Fruit fly (Drosophila melanogaster) whole organism, adult: Measurements from ENCODE around the gene eIF1A.

Experiments used
- CG11617 ChIP-seq: fragments of 200-800 bp; sonication (Bioruptor generic); optimal IDR thresholded peaks from 2 replicates; lab custom pipeline; 2017; ENCODE audit warnings: mild to moderate bottlenecking, missing biosample characterization, missing genetic modification reagents, missing genetic modification characterization
- CG12768 ChIP-seq: fragments of 200-800 bp; sonication (Bioruptor generic); optimal IDR thresholded peaks from 2 replicates; lab custom pipeline; 2017; ENCODE audit warnings: missing biosample characterization, missing genetic modification characterization, mild to moderate bottlenecking, moderate library complexity, missing genetic modification reagents
- CG14711 ChIP-seq: fragments of 200-800 bp; sonication (Bioruptor generic); optimal IDR thresholded peaks from 2 replicates; lab custom pipeline; 2018; ENCODE audit warnings: missing biosample characterization, mild to moderate bottlenecking, missing genetic modification characterization, moderate library complexity
- CG1620 ChIP-seq: fragments of 200-800 bp; sonication (Bioruptor generic); optimal IDR thresholded peaks from 2 replicates; lab custom pipeline; 2016; ENCODE audit warnings: missing biosample characterization, missing genetic modification characterization
- CG33017 ChIP-seq: fragments of 200-800 bp; sonication (Bioruptor generic); optimal IDR thresholded peaks from 2 replicates; lab custom pipeline; 2018; ENCODE audit warnings: missing biosample characterization, mild to moderate bottlenecking, missing genetic modification characterization, moderate library complexity
- CG5204 ChIP-seq: fragments of 200-800 bp; sonication (Bioruptor generic); optimal IDR thresholded peaks from 2 replicates; lab custom pipeline; 2016; ENCODE audit warnings: missing biosample characterization, missing genetic modification characterization
- CG7045 ChIP-seq: fragments of 200-800 bp; sonication (Bioruptor generic); optimal IDR thresholded peaks from 2 replicates; lab custom pipeline; 2017; ENCODE audit warnings: missing biosample characterization, mild to moderate bottlenecking, missing genetic modification characterization
- CG7101 ChIP-seq: fragments of 200-800 bp; sonication (Bioruptor generic); optimal IDR thresholded peaks from 2 replicates; lab custom pipeline; 2018; ENCODE audit warnings: missing biosample characterization, mild to moderate bottlenecking, missing genetic modification characterization, moderate library complexity
- Clk ChIP-seq: fragments of 200-800 bp; sonication (Bioruptor generic); optimal IDR thresholded peaks from 2 replicates; lab custom pipeline; 2017; ENCODE audit warnings: missing biosample characterization, missing genetic modification characterization
- Crg-1 ChIP-seq: fragments of 200-800 bp; sonication (Bioruptor generic); optimal IDR thresholded peaks from 2 replicates; lab custom pipeline; 2016; ENCODE audit warnings: missing biosample characterization, missing genetic modification characterization
- Hr96 ChIP-seq: fragments of 200-800 bp; sonication (Bioruptor generic); optimal IDR thresholded peaks from 2 replicates; lab custom pipeline; 2016; ENCODE audit warnings: missing biosample characterization, missing genetic modification characterization
- Mnt ChIP-seq: fragments of 200-800 bp; sonication (Bioruptor generic); optimal IDR thresholded peaks from 2 replicates; lab custom pipeline; 2016; ENCODE audit warnings: missing biosample characterization, mild to moderate bottlenecking, missing genetic modification characterization
- bab1 ChIP-seq: fragments of 200-800 bp; sonication (Bioruptor generic); optimal IDR thresholded peaks from 3 replicates; lab custom pipeline; 2019; ENCODE audit warnings: missing biosample characterization, mild to moderate bottlenecking, missing genetic modification characterization, moderate library complexity
- cic ChIP-seq: fragments of 200-800 bp; sonication (Bioruptor generic); optimal IDR thresholded peaks from 2 replicates; lab custom pipeline; 2017; ENCODE audit warnings: missing biosample characterization, mild to moderate bottlenecking, missing genetic modification characterization, moderate library complexity
- cnc ChIP-seq, 2 experiments: fragments of >200 bp; optimal IDR thresholded peaks; 2 replicates each; lab custom pipeline; 2017
- kay ChIP-seq: fragments of 200-800 bp; sonication (Bioruptor generic); peaks from one replicate; lab custom pipeline; 2016; ENCODE audit warnings: missing biosample characterization, missing genetic modification characterization, borderline replicate concordance
- ovo ChIP-seq: fragments of 200-800 bp; sonication (Bioruptor generic); optimal IDR thresholded peaks from 2 replicates; lab custom pipeline; 2016; ENCODE audit warnings: missing biosample characterization, missing genetic modification characterization
- pad ChIP-seq: fragments of 200-800 bp; sonication (Bioruptor generic); optimal IDR thresholded peaks from 3 replicates; lab custom pipeline; 2017; ENCODE audit warnings: missing biosample characterization, missing genetic modification characterization, mild to moderate bottlenecking, moderate library complexity, missing genetic modification reagents
- tj ChIP-seq: fragments of 200-800 bp; sonication (Bioruptor generic); optimal IDR thresholded peaks from 3 replicates; lab custom pipeline; 2017; ENCODE audit warnings: missing biosample characterization, mild to moderate bottlenecking, missing genetic modification characterization, moderate library complexity
- toe ChIP-seq: fragments of 200-800 bp; sonication (Bioruptor generic); optimal IDR thresholded peaks from 2 replicates; lab custom pipeline; 2016; ENCODE audit warnings: missing biosample characterization, missing genetic modification characterization

Gene eIF1A

DNA sequence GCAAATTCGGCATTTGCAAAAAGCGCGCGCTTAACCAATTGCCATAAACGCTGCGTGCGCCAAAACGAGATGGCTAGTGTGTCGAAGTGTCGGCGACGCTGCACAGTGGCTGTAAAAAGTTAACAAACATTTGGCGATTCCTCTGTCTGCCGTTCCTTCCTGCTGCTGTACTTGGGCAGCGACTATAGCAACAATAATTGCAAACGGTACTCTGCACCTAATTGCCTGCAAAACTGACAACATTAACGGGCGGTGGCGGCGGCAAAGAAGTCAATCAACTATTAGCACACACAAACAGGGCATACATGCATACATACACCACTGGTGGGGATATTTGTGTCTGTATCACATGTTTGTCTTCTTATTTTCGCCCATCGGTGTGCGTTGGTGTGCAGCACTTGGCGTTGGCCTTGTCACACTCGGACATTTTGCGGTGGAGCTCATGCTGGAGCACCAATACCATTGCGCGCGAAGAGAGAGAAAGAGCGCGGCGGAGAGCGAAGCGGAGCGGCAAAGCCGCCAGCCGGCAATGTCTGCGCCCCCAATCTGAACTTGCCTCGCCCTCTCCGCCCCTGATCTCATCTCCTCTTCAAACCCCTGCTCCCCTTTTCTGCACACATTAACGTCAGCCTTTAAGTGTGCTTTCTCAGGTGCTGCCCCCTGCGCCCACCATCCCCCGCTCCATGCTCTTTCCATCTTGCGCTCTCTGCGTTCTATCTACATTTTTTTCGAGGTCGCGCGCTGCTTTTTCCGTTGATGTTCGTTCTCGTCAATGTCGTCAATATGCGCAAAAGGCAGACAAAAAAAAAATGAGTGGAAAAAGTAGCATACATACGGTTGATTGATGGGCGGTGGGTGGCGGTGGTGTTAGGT is 30.1 kb upstream of the eIF1A start:
- TF ChIP-seq CG7045 (GFP tag; lab: Kevin White, UChicago) (peak; percentile 36), CG7101 (tag; lab: Kevin White, UChicago) (no peak), CG1620 (GFP tag; lab: Kevin White, UChicago) (peak; percentile 29), Clk (GFP tag; lab: Kevin White, UChicago) (no peak), tj (GFP tag; lab: Kevin White, UChicago) (peak; percentile 75), ovo (GFP tag; lab: Kevin White, UChicago) (no peak), toe (GFP tag; lab: Kevin White, UChicago) (no peak), Mnt (GFP tag; lab: Kevin White, UChicago) (peak; percentile 52), cic (GFP tag; lab: Kevin White, UChicago) (peak; percentile 82), Crg-1 (peak; percentile 53), CG14711 (no peak), cnc (optimal IDR thresholded peaks at IDR 0.05; lab: Kevin White, UChicago) (no peak), CG12768 (peak; percentile 55), CG11617 (peak; percentile 20), bab1 (peak; percentile 6), CG33017 (tag; lab: Kevin White, UChicago) (no peak), CG5204 (GFP tag; lab: Kevin White, UChicago) (no peak), Hr96 (GFP tag; lab: Kevin White, UChicago) (peak; percentile 33), kay (GFP tag; lab: Kevin White, UChicago) (no peak), pad (peak; percentile 82)

DNA sequence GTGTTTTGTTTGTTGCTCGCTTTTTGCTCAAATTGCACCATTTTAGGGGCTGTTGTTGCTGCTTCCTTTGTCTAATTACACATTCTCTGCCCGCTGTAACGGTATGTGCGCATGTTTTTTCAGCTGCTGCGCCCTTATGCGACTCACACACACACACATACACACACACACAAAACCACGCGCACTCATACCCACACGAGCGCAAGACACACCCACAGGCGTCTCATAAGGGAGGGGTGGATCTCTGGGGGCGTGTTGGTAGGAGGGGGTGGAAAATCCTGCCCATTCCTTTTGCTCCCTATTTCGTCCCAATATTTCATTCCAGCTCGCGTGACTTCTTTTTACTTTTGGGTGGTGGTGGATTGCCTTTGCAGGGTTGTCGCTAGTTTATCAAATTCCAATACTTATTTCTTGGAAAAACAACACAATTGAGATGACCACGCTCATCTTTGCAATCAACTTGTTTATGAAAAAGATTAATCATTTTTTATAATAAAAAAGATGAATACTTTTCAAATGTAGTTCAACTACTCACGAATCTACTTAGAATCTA is 29.3 kb upstream of the eIF1A start:
- TF ChIP-seq kay (GFP tag; lab: Kevin White, UChicago) (peak; percentile 73), CG11617 (no peak), CG7101 (tag; lab: Kevin White, UChicago) (no peak), ovo (GFP tag; lab: Kevin White, UChicago) (peak; percentile 73), bab1 (no peak), Mnt (GFP tag; lab: Kevin White, UChicago) (no peak), Clk (GFP tag; lab: Kevin White, UChicago) (no peak), cnc (optimal IDR thresholded peaks at IDR 0.05; lab: Kevin White, UChicago) (no peak), Hr96 (GFP tag; lab: Kevin White, UChicago) (no peak), cic (GFP tag; lab: Kevin White, UChicago) (no peak), CG14711 (peak; percentile 80), Crg-1 (no peak), CG12768 (no peak), CG33017 (tag; lab: Kevin White, UChicago) (no peak)

DNA sequence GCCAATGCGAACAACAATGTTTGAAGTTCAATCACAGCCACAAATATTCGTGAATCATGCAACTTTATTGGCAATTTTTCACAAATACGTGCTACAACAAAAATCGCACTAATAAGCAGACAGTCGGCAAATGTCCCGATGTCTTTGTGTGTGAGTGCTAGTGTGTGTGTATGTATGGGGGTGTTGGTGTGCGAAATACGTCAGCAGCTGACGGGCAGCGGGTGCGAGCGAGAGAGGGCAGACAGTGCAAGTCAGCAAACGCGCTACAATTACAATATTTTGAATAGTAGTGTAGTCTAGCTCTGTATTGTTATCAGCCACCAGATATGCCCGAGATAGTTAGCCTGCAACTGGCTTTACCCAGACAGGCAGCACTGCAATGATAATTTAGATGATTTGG is 28.4 kb upstream of the eIF1A start:
- no peak for TF ChIP-seq CG7045 (GFP tag; lab: Kevin White, UChicago)
- no peak for TF ChIP-seq Crg-1
- TF ChIP-seq pad, result no peak
- no peak for TF ChIP-seq ovo (GFP tag; lab: Kevin White, UChicago)
- TF ChIP-seq CG1620 (GFP tag; lab: Kevin White, UChicago), result no peak
- no peak for TF ChIP-seq Mnt (GFP tag; lab: Kevin White, UChicago)
- no peak for TF ChIP-seq toe (GFP tag; lab: Kevin White, UChicago)
- peak; percentile 95 for TF ChIP-seq tj (GFP tag; lab: Kevin White, UChicago)
- no peak for TF ChIP-seq CG7101 (tag; lab: Kevin White, UChicago)
- peak; percentile 19 for TF ChIP-seq bab1
- TF ChIP-seq kay (GFP tag; lab: Kevin White, UChicago), result no peak
- TF ChIP-seq cnc (optimal IDR thresholded peaks at IDR 0.05; lab: Kevin White, UChicago), result peak in 1 of 2 experiments; percentile 83
- no peak for TF ChIP-seq CG33017 (tag; lab: Kevin White, UChicago)
- peak; percentile 84 for TF ChIP-seq cic (GFP tag; lab: Kevin White, UChicago)
- peak; percentile 68 for TF ChIP-seq CG12768
- TF ChIP-seq CG11617, result no peak
- no peak for TF ChIP-seq CG14711
- no peak for TF ChIP-seq Clk (GFP tag; lab: Kevin White, UChicago)
- no peak for TF ChIP-seq CG5204 (GFP tag; lab: Kevin White, UChicago)
- no peak for TF ChIP-seq Hr96 (GFP tag; lab: Kevin White, UChicago)

DNA sequence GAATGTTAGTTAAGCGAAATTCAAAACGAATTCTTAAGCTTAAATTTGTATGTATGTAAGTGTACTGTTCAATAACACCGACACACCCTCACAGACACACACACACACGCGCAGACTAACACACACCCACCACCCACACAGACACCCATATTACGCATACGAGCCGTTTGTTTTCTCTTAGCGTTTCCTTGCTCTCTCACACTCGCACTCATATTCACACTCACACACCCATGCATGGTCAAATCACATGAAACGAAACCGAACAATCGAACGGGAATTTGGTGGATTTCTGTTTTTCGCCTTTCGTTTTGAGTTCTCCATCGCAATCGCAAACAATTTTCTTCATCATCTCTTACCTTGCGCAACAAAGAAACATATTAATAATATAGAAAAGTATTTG is 25.2 kb upstream of the eIF1A start:
- TF ChIP-seq Mnt (GFP tag; lab: Kevin White, UChicago) (no peak), Crg-1 (no peak), CG14711 (no peak), ovo (GFP tag; lab: Kevin White, UChicago) (peak; percentile 43), toe (GFP tag; lab: Kevin White, UChicago) (no peak), CG12768 (no peak), CG11617 (no peak), Clk (GFP tag; lab: Kevin White, UChicago) (no peak), CG7045 (GFP tag; lab: Kevin White, UChicago) (no peak), pad (peak; percentile 19), tj (GFP tag; lab: Kevin White, UChicago) (peak; percentile 46), cic (GFP tag; lab: Kevin White, UChicago) (no peak), CG5204 (GFP tag; lab: Kevin White, UChicago) (no peak), kay (GFP tag; lab: Kevin White, UChicago) (no peak), cnc (optimal IDR thresholded peaks at IDR 0.05; lab: Kevin White, UChicago) (no peak)

DNA sequence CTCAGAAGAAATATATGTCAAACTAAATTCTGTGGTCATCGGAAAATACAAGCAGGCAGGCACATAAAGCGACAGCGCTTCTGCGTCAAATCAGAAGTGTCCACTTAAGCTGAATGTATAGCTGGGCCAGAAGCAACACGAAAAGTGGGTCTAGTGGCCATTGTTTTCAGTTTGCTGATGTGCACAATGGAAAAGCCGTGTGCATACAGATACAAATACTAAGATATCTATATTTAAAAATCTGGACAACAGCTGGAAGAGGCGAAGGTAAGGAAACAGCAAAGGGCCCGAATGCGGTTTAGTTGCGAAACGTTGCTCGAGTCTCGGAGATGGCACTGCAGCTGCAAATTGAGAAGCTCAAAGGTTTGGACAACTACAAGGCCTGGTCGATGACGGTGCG is 23.6 kb upstream of the eIF1A start, which contains the start of gene CG18598:
CG18598 (plus strand) TSS at position 301 of the 400 bp plus-strand sequence.
- TF ChIP-seq tj (GFP tag; lab: Kevin White, UChicago) (peak; percentile 26), CG14711 (no peak)
